Worm (Caenorhabditis elegans) whole organism, late embryonic: Measurements from ENCODE around the gene M04B2.4.
A peak's percentile ranks its signal among the peaks of the same experiment; 100 is the strongest.

Source experiments
- T23F11.4 ChIP-seq: fragments of 200-800 bp; sonication (Bioruptor generic); optimal IDR thresholded peaks from 2 replicates; lab custom pipeline; 2018; ENCODE audit warnings: mild to moderate bottlenecking, missing genetic modification characterization, missing compliant biosample characterization
- ahr-1 ChIP-seq: sonication (generic microtip); optimal IDR thresholded peaks from 2 replicates; lab custom pipeline; 2016; ENCODE audit warnings: missing genetic modification characterization, missing compliant biosample characterization
- ceh-14 ChIP-seq: sonication (generic microtip); optimal IDR thresholded peaks from 2 replicates; lab custom pipeline; 2016; ENCODE audit warnings: missing genotype, missing genetic modification characterization, missing compliant biosample characterization
- ceh-18 ChIP-seq: sonication (generic microtip); optimal IDR thresholded peaks from 2 replicates; lab custom pipeline; 2016; ENCODE audit warnings: missing genetic modification characterization, missing compliant biosample characterization
- ceh-2 ChIP-seq: sonication (generic microtip); optimal IDR thresholded peaks from 2 replicates; lab custom pipeline; 2016; ENCODE audit warnings: missing genotype, missing genetic modification characterization, missing compliant biosample characterization
- ceh-24 ChIP-seq: sonication (generic microtip); optimal IDR thresholded peaks from 2 replicates; lab custom pipeline; 2016; ENCODE audit warnings: mild to moderate bottlenecking, missing genetic modification characterization, missing compliant biosample characterization
- ceh-31 ChIP-seq: sonication (generic microtip); optimal IDR thresholded peaks from 2 replicates; lab custom pipeline; 2016; ENCODE audit warnings: missing genetic modification characterization, missing compliant biosample characterization
- ceh-6 ChIP-seq: fragments of 200-800 bp; sonication (Bioruptor generic); optimal IDR thresholded peaks from 2 replicates; lab custom pipeline; 2018; ENCODE audit warnings: mild to moderate bottlenecking, missing genetic modification characterization, missing compliant biosample characterization
- che-1 ChIP-seq: sonication (generic microtip); optimal IDR thresholded peaks from 2 replicates; lab custom pipeline; 2016; ENCODE audit warnings: mild to moderate bottlenecking, missing genetic modification characterization, missing compliant biosample characterization
- dmd-4 ChIP-seq: sonication (generic microtip); optimal IDR thresholded peaks from 2 replicates; lab custom pipeline; 2016; ENCODE audit warnings: borderline replicate concordance, missing genetic modification characterization, missing compliant biosample characterization
- elt-2 ChIP-seq: sonication (generic microtip); optimal IDR thresholded peaks from 2 replicates; lab custom pipeline; 2016; ENCODE audit warnings: missing genetic modification reagents, missing genetic modification characterization, missing compliant biosample characterization
- eyg-1 ChIP-seq: sonication (generic microtip); optimal IDR thresholded peaks from 2 replicates; lab custom pipeline; 2016; ENCODE audit warnings: missing genotype, missing genetic modification characterization, missing compliant biosample characterization
- fkh-10 ChIP-seq: fragments of 150-350 bp; optimal IDR thresholded peaks from 2 replicates; lab custom pipeline; 2014; ENCODE audit warnings: missing biosample characterization, missing genetic modification reagents, missing genetic modification characterization
- fkh-6 ChIP-seq: sonication (generic microtip); optimal IDR thresholded peaks from 2 replicates; lab custom pipeline; 2016; ENCODE audit warnings: missing genetic modification characterization, missing compliant biosample characterization
- gmeb-2 ChIP-seq: sonication (generic microtip); optimal IDR thresholded peaks from 2 replicates; lab custom pipeline; 2016; ENCODE audit warnings: missing genetic modification characterization, inconsistent platforms, missing compliant biosample characterization
- hlh-13 ChIP-seq: fragments of 200-800 bp; sonication (Bioruptor generic); optimal IDR thresholded peaks from 2 replicates; lab custom pipeline; 2018; ENCODE audit warnings: mild to moderate bottlenecking, missing genetic modification characterization, missing compliant biosample characterization
- hlh-8 ChIP-seq: sonication (generic microtip); optimal IDR thresholded peaks from 2 replicates; lab custom pipeline; 2016; ENCODE audit warnings: missing genotype, missing genetic modification characterization, missing compliant biosample characterization
- lim-6 ChIP-seq: sonication (generic microtip); optimal IDR thresholded peaks from 2 replicates; lab custom pipeline; 2016; ENCODE audit warnings: missing genetic modification characterization, missing compliant biosample characterization
- mec-3 ChIP-seq: sonication (generic microtip); optimal IDR thresholded peaks from 2 replicates; lab custom pipeline; 2016; ENCODE audit warnings: borderline replicate concordance, missing genetic modification characterization, missing compliant biosample characterization
- nfya-1 ChIP-seq: sonication (generic microtip); optimal IDR thresholded peaks from 2 replicates; lab custom pipeline; 2017; ENCODE audit warnings: missing genetic modification characterization, mild to moderate bottlenecking, missing compliant biosample characterization, antibody characterized with exemption, moderate library complexity
- pag-3 ChIP-seq: sonication (generic microtip); optimal IDR thresholded peaks from 2 replicates; lab custom pipeline; 2016; ENCODE audit warnings: missing compliant biosample characterization, missing genetic modification characterization, borderline replicate concordance
- pax-1 ChIP-seq: fragments of 150-350 bp; optimal IDR thresholded peaks from 2 replicates; lab custom pipeline; 2014; ENCODE audit warnings: missing biosample characterization, missing genetic modification characterization
- pha-4 ChIP-seq: fragments of 150-350 bp; optimal IDR thresholded peaks from 2 replicates; lab custom pipeline; 2018; ENCODE audit warnings: missing biosample characterization, missing genetic modification reagents, missing genetic modification characterization
- pros-1 ChIP-seq: fragments of 150-350 bp; optimal IDR thresholded peaks from 2 replicates; lab custom pipeline; 2014; ENCODE audit warnings: missing biosample characterization, missing genetic modification reagents, missing genetic modification characterization
- ref-2 ChIP-seq: sonication (generic microtip); optimal IDR thresholded peaks from 2 replicates; lab custom pipeline; 2016; ENCODE audit warnings: missing genetic modification characterization, missing compliant biosample characterization
- tbx-2 ChIP-seq: sonication (generic microtip); optimal IDR thresholded peaks from 2 replicates; lab custom pipeline; 2016; ENCODE audit warnings: missing genetic modification characterization, missing compliant biosample characterization
- tbx-7 ChIP-seq: sonication (generic microtip); optimal IDR thresholded peaks from 2 replicates; lab custom pipeline; 2016; ENCODE audit warnings: missing genotype, missing genetic modification characterization, missing compliant biosample characterization
- unc-42 ChIP-seq: sonication (generic microtip); optimal IDR thresholded peaks from 2 replicates; lab custom pipeline; 2016; ENCODE audit warnings: missing genotype, missing genetic modification characterization, missing compliant biosample characterization
- unc-55 ChIP-seq: sonication (generic microtip); optimal IDR thresholded peaks from 2 replicates; lab custom pipeline; 2017; ENCODE audit warnings: missing biosample characterization, missing genetic modification reagents, missing genetic modification characterization
- unc-86 ChIP-seq: sonication (generic microtip); optimal IDR thresholded peaks from 2 replicates; lab custom pipeline; 2016; ENCODE audit warnings: missing genetic modification characterization, missing compliant biosample characterization
- ztf-16 ChIP-seq: sonication (generic microtip); optimal IDR thresholded peaks from 2 replicates; lab custom pipeline; 2017; ENCODE audit warnings: missing genetic modification characterization, missing compliant biosample characterization

Gene M04B2.4

DNA sequence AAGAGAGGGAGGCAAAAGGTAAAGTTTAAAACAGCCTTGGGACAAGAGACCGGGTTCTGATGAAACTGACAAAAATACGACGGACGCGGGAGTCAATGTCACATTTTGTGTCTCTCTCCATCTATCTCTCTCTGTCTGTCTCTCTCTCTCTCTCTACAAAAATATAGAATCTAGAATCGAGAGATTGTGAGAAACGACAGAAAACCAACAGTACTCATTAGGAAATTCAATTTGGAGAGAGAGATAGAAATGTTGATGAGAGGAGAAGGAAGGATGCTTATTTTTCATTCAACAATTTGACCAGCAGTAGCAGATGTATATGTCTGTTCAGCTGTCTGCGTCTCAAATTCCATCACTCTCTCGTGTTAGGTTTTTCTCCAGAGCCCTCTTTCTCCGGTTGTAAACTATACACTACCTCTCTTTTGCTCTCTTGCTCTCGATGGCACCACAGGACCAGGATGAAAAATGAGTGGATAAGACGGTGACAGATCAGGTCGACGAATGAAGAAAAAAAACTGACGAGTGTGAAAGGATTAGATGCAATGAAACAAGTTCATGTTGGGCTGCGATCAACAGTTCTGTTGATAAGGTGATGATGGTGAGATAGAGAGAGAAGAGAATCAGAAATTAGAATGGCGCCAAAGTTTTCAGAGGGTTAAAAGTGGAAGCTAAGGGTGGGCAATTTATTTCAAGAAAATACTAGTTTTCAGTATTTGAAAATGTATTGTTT is 31.1 kb downstream of the M04B2.4 start:
- TF ChIP-seq elt-2 (tag; lab: Kevin White, UChicago) (no peak), ceh-14 (tag; lab: Kevin White, UChicago) (no peak), ceh-24 (no peak), eyg-1 (no peak), hlh-8 (tag; lab: Kevin White, UChicago) (peak; percentile 20), pros-1 (tag; lab: Kevin White, UChicago) (no peak), ahr-1 (no peak), unc-86 (tag; lab: Kevin White, UChicago) (no peak), ceh-2 (tag; lab: Kevin White, UChicago) (no peak), hlh-13 (no peak), tbx-2 (tag; lab: Kevin White, UChicago) (peak; percentile 7), ceh-18 (peak; percentile 86), nfya-1 (tag; lab: Kevin White, UChicago) (peak; percentile 25)

DNA sequence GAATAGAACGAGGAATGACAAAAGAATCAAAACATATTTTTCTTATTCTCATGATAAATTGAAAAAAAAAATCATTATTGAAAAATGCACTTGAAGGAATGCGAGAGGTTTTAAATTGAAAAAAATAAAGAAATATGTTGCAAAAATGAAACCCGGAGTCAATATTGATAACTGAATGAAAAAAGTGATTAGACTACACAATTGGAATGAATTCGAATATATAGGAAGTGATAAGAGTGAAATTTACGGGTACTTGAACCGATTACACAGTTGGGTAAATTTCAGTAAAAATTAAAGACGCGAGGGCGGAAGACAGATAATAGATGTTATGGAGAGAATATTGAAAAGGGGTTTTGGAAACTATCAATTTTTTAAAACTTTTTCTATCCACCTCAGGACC is 31.8 kb downstream of the M04B2.4 start:
- no peak for TF ChIP-seq unc-42 (tag; lab: Kevin White, UChicago)
- no peak for TF ChIP-seq fkh-6
- TF ChIP-seq gmeb-2 (tag; lab: Kevin White, UChicago), result no peak
- no peak for TF ChIP-seq tbx-2 (tag; lab: Kevin White, UChicago)
- no peak for TF ChIP-seq fkh-10 (GFP tag; lab: Kevin White, UChicago)
- TF ChIP-seq, all 69 proteins: peak for 0

DNA sequence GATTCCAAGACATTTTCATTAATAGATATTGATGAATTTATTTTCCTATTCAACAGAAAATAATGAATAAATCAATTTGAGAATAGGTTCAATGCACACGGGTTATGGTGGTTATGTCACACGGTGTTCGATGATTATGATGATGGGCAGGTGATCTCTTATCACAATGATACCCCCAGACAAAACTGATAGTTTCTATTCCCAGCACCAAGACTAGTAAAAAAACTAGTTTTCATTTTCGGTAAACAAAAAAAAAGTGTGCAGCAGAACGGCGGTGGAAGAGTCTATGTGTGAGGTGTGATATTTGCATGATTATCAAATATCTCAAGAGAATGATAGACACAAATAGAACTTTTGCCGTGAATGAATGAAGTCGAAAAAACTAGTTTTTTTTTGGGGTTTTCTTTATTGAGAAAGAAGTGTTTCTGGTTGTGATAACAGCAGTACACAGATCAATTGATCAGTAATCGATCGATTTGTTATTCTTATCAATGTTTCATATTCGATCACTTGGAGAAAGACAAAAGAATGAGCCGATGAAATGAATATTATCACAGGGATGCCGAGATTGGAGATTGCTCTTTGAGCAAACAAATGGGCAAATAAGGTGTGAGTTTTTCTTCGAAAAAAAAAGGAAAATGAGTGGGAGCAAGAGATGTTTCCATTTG is 32.8 kb downstream of the M04B2.4 start:
- TF ChIP-seq pag-3 (tag; lab: Kevin White, UChicago) (no peak), elt-2 (tag; lab: Kevin White, UChicago) (peak; percentile 46), mec-3 (no peak), fkh-6 (no peak)

DNA sequence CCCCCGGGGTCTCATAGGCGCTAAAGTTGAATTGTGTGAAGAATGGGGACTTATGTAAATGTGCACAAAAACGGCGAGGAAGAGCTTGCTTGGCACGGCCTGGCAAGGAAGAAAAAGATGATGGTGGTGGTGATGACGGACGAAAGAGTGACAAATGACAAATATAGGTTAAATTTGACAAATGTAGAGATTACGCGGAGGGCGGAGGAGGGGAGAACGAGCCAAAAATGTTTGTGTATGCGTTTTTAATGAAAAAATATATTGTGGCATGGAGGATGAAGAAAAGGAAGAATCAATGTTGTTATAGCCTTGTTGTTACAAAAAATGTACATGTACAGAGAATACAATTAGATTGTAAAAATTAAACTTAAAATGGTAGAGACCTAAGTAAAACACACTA is 34.0 kb downstream of the M04B2.4 start:
- TF ChIP-seq ceh-18 (peak; percentile 1), ztf-16 (tag; lab: Kevin White, UChicago) (no peak), ceh-24 (no peak), tbx-7 (tag; lab: Kevin White, UChicago) (no peak)

DNA sequence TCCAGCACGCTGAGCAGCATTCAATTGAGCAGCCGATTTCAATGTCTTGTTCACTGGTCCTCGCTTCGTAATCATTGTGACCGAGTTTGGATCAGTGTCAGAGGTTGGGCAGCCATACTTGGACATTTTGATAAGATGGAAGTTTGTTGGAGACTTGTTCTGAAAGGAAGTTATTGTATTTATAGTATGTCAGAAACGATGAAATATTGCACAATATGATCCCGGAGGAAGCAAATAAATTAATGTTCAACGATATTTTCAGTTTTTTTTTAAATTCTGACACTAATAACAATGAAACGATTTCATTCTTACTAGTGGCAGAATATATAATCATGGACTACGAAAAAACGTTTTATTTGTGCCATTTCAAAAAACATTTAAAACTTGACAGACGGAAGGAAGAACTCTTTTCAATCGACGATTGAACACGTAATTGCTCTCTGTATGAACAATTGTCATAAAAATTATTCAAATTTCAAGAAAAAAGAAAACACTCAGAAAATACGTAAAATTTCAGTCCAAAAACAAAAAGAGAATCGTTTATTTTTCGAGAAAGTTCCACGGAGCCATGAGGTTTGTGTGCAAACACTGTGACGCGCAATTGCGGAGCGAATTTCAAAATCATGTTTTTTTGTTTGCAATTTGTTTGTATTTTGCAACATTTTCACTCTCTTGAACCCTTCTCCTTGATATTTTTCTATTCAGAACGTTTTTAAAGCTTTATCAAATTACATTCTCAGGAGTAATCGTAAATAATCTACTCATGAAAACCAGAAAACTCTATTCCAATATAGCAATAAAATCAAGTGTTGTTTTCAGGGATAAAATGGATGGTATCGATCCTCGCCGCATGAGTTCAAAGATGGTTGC is 40.6 kb downstream of the M04B2.4 start, which contains the start of the genes mbf-1 and nse-4:
mbf-1 (minus strand) TSS at position 343 of the 870 bp plus-strand sequence.
nse-4 (plus strand) TSS at position 820 of the 870 bp plus-strand sequence.
- TF ChIP-seq ceh-6 (GFP tag; lab: Kevin White, UChicago), result no peak
- peak; percentile 34 for TF ChIP-seq tbx-2 (tag; lab: Kevin White, UChicago)
- no peak for TF ChIP-seq dmd-4 (tag; lab: Kevin White, UChicago)
- peak; percentile 27 for TF ChIP-seq pax-1 (tag; lab: Kevin White, UChicago)
- peak; percentile 68 for TF ChIP-seq nfya-1 (tag; lab: Kevin White, UChicago)
- TF ChIP-seq che-1, result no peak
- TF ChIP-seq pha-4, result no peak
- peak; percentile 54 for TF ChIP-seq ref-2 (tag; lab: Kevin White, UChicago)
- TF ChIP-seq T23F11.4 (GFP tag; lab: Kevin White, UChicago), result no peak
- TF ChIP-seq lim-6 (tag; lab: Kevin White, UChicago), result no peak
- TF ChIP-seq elt-2 (tag; lab: Kevin White, UChicago), result peak; percentile 30
- peak; percentile 77 for TF ChIP-seq unc-55
- peak; percentile 33 for TF ChIP-seq ceh-31 (tag; lab: Kevin White, UChicago)
